Fruit fly (Drosophila melanogaster): Measurements from ENCODE around the gene CG43149.

- TF ChIP-seq psq (optimal IDR thresholded peaks at IDR 0.05) (no peak), h (optimal IDR thresholded peaks at IDR 0.05) (no peak), ttk (optimal IDR thresholded peaks at IDR 0.05) (no peak)
Observed at dm6 chr3L:93562-93961, 39.0 kb upstream of the CG43149 start.
